Fruit fly (Drosophila melanogaster) whole organism, embryonic: ENCODE data around the gene Usp8.

Source experiments
- ATbp ChIP-seq: fragments of 200-800 bp; sonication (Bioruptor generic); optimal IDR thresholded peaks from 2 replicates; lab custom pipeline; 2017; ENCODE audit warnings: missing biosample characterization, mild to moderate bottlenecking, missing genetic modification characterization, missing genetic modification reagents
- Aef1 ChIP-seq: fragments of 200-800 bp; sonication (Bioruptor generic); IDR thresholded peaks from 3 replicates; pipeline ENCODE4 v1.3.6; 2022; ENCODE audit warnings: missing biosample characterization, missing genetic modification characterization
- Awh ChIP-seq: fragments of 200-800 bp; sonication (Bioruptor generic); IDR thresholded peaks from 2 replicates; pipeline ENCODE4, ENCODE4 v1.3.6; 2022; ENCODE audit warnings: missing biosample characterization, missing genetic modification characterization
- CG10274 ChIP-seq: fragments of 200-800 bp; sonication (Bioruptor generic); optimal IDR thresholded peaks from 3 replicates; lab custom pipeline; 2017; ENCODE audit warnings: missing biosample characterization, mild to moderate bottlenecking, missing genetic modification characterization
- CG11085 ChIP-seq: fragments of 200-800 bp; sonication (Bioruptor generic); IDR thresholded peaks from 2 replicates; pipeline ENCODE4 v1.3.6; 2022; ENCODE audit warnings: missing biosample characterization, missing genetic modification characterization
- CG11504 ChIP-seq: fragments of 200-800 bp; sonication (Bioruptor generic); optimal IDR thresholded peaks from 3 replicates; lab custom pipeline; 2019; ENCODE audit warnings: missing biosample characterization, mild to moderate bottlenecking, missing genetic modification characterization, moderate library complexity
- CG12942 ChIP-seq: fragments of 200-800 bp; sonication (Bioruptor generic); optimal IDR thresholded peaks from 3 replicates; lab custom pipeline; 2016; ENCODE audit warnings: missing biosample characterization, missing genetic modification characterization
- CG13296 ChIP-seq: fragments of 200-800 bp; sonication (Bioruptor generic); optimal IDR thresholded peaks from 3 replicates; lab custom pipeline; 2018; ENCODE audit warnings: missing biosample characterization, mild to moderate bottlenecking, missing genetic modification characterization
- CG14441 ChIP-seq: fragments of 200-800 bp; sonication (Bioruptor generic); IDR thresholded peaks from 2 replicates; pipeline ENCODE4 v1.3.6; 2022; ENCODE audit warnings: missing biosample characterization, missing genetic modification characterization
- CG14860 ChIP-seq: fragments of 200-800 bp; sonication (Bioruptor generic); IDR thresholded peaks from 3 replicates; pipeline ENCODE4 v1.3.6; 2022; ENCODE audit warnings: missing biosample characterization, missing genetic modification characterization; ENCODE audit not compliant: partially characterized antibody
- CG15073 ChIP-seq: fragments of 200-800 bp; sonication (Bioruptor generic); optimal IDR thresholded peaks from 2 replicates; lab custom pipeline; 2016; ENCODE audit warnings: missing biosample characterization, missing genetic modification characterization
- CG17328 ChIP-seq: fragments of 200-800 bp; sonication (Bioruptor generic); IDR thresholded peaks from 2 replicates; pipeline ENCODE4 v1.3.6; 2022; ENCODE audit warnings: missing biosample characterization, missing genetic modification characterization
- CG3065 ChIP-seq: fragments of 200-800 bp; sonication (Bioruptor generic); optimal IDR thresholded peaks from 2 replicates; lab custom pipeline; 2016; ENCODE audit warnings: missing biosample characterization, missing genetic modification characterization
- CG31388 ChIP-seq: fragments of 200-800 bp; sonication (Bioruptor generic); optimal IDR thresholded peaks from 2 replicates; lab custom pipeline; 2016; ENCODE audit warnings: missing biosample characterization, missing genetic modification characterization
- CG3407 ChIP-seq: fragments of 200-800 bp; sonication (Bioruptor generic); optimal IDR thresholded peaks from 2 replicates; lab custom pipeline; 2018; ENCODE audit warnings: missing biosample characterization, mild to moderate bottlenecking, missing genetic modification characterization
- CG4328 ChIP-seq: fragments of 200-800 bp; sonication (Bioruptor generic); optimal IDR thresholded peaks from 3 replicates; lab custom pipeline; 2017; ENCODE audit warnings: missing biosample characterization, missing genetic modification reagents, missing genetic modification characterization
- CG6813 ChIP-seq: fragments of 200-800 bp; sonication (Bioruptor generic); optimal IDR thresholded peaks from 2 replicates; lab custom pipeline; 2017; ENCODE audit warnings: missing biosample characterization, missing genetic modification characterization, mild to moderate bottlenecking, moderate library complexity, missing genetic modification reagents
- CG8359 ChIP-seq: fragments of 200-800 bp; sonication (Bioruptor generic); optimal IDR thresholded peaks from 2 replicates; lab custom pipeline; 2017; ENCODE audit warnings: missing biosample characterization, mild to moderate bottlenecking, missing genetic modification characterization, borderline replicate concordance
- CHES-1-like ChIP-seq: fragments of 200-800 bp; sonication (Bioruptor generic); optimal IDR thresholded peaks from 2 replicates; lab custom pipeline; 2016; ENCODE audit warnings: missing biosample characterization, missing genetic modification characterization
- Dbx ChIP-seq: fragments of 200-800 bp; sonication (Bioruptor generic); IDR thresholded peaks from 3 replicates; pipeline ENCODE4 v1.3.6; 2022; ENCODE audit warnings: missing biosample characterization, missing genetic modification characterization
- Doc3 ChIP-seq: fragments of 200-800 bp; sonication (Bioruptor generic); IDR thresholded peaks from 3 replicates; pipeline ENCODE4 v1.3.6; 2022; ENCODE audit warnings: missing biosample characterization, missing genetic modification characterization; ENCODE audit not compliant: partially characterized antibody
- HLH54F ChIP-seq: fragments of 200-800 bp; sonication (Bioruptor generic); optimal IDR thresholded peaks from 3 replicates; lab custom pipeline; 2016; ENCODE audit warnings: missing biosample characterization, missing genetic modification characterization
- Hr3 ChIP-seq: fragments of 200-800 bp; sonication (Bioruptor generic); optimal IDR thresholded peaks from 3 replicates; lab custom pipeline; 2016; ENCODE audit warnings: missing biosample characterization, missing genetic modification characterization
- Myb ChIP-seq: fragments of 200-800 bp; sonication (Bioruptor generic); optimal IDR thresholded peaks from 2 replicates; lab custom pipeline; 2016; ENCODE audit warnings: missing biosample characterization, missing genetic modification characterization
- Nf-YA ChIP-seq: fragments of 200-800 bp; sonication (Bioruptor generic); IDR thresholded peaks from 2 replicates; pipeline ENCODE4 v1.3.6; 2022; ENCODE audit warnings: missing biosample characterization, missing genetic modification characterization
- Sry-δ ChIP-seq: fragments of 200-800 bp; sonication (Bioruptor generic); optimal IDR thresholded peaks from 2 replicates; lab custom pipeline; 2016; ENCODE audit warnings: missing biosample characterization, missing genetic modification characterization
- Ssrp ChIP-seq: fragments of 200-800 bp; sonication (Bioruptor generic); optimal IDR thresholded peaks from 2 replicates; lab custom pipeline; 2018; ENCODE audit warnings: missing biosample characterization, mild to moderate bottlenecking, missing genetic modification characterization, moderate library complexity
- Taf1 ChIP-seq: fragments of 200-800 bp; sonication (Bioruptor generic); IDR thresholded peaks from 2 replicates; pipeline ENCODE4 v1.3.6; 2022; ENCODE audit warnings: missing biosample characterization, missing genetic modification characterization
- ash1 ChIP-seq: fragments of 200-800 bp; sonication (Bioruptor generic); optimal IDR thresholded peaks from 2 replicates; lab custom pipeline; 2018; ENCODE audit warnings: missing biosample characterization, mild to moderate bottlenecking, missing genetic modification characterization
- ato ChIP-seq: fragments of 200-800 bp; sonication (Bioruptor generic); IDR thresholded peaks from 2 replicates; pipeline ENCODE4 v1.3.6; 2022; ENCODE audit warnings: missing biosample characterization, missing genetic modification characterization; ENCODE audit not compliant: partially characterized antibody
- az2 ChIP-seq: fragments of 200-800 bp; sonication (Bioruptor generic); optimal IDR thresholded peaks from 3 replicates; lab custom pipeline; 2016; ENCODE audit warnings: missing biosample characterization, missing genetic modification characterization
- cg ChIP-seq: fragments of 200-800 bp; sonication (Bioruptor generic); optimal IDR thresholded peaks from 3 replicates; lab custom pipeline; 2019; ENCODE audit warnings: missing biosample characterization, mild to moderate bottlenecking, missing genetic modification characterization, moderate library complexity
- chinmo ChIP-seq: fragments of 200-800 bp; sonication (Bioruptor generic); IDR thresholded peaks from 4 replicates; pipeline ENCODE4 v1.3.6; 2022; ENCODE audit warnings: missing biosample characterization, missing genetic modification characterization; ENCODE audit not compliant: partially characterized antibody
- gem ChIP-seq: fragments of 200-800 bp; sonication (Bioruptor generic); optimal IDR thresholded peaks from 2 replicates; lab custom pipeline; 2019; ENCODE audit warnings: missing biosample characterization, mild to moderate bottlenecking, missing genetic modification characterization, moderate library complexity
- grau ChIP-seq: fragments of 200-800 bp; optimal IDR thresholded peaks from 3 replicates; lab custom pipeline; 2019; ENCODE audit warnings: missing biosample characterization, mild to moderate bottlenecking, missing genetic modification characterization, moderate library complexity
- gsb ChIP-seq: fragments of 200-800 bp; sonication (Bioruptor generic); IDR thresholded peaks from 2 replicates; pipeline ENCODE4 v1.3.6; 2022; ENCODE audit warnings: missing biosample characterization, missing genetic modification characterization
- hkb ChIP-seq, 2 experiments: fragments of 200-800 bp in 1 of 2; fragments of >200 bp in 1 of 2; sonication (Bioruptor generic) in 1 of 2; IDR thresholded peaks in 1 of 2; optimal IDR thresholded peaks in 1 of 2; 2 replicates each; pipeline versions ENCODE4 v1.3.6 to Lab custom; 2017 to 2022; ENCODE audit warnings: missing biosample characterization in 1 of 2, missing genetic modification characterization in 1 of 2
- kah ChIP-seq: fragments of 200-800 bp; sonication (Bioruptor generic); optimal IDR thresholded peaks from 2 replicates; lab custom pipeline; 2018; ENCODE audit warnings: missing biosample characterization, mild to moderate bottlenecking, missing genetic modification characterization
- kay ChIP-seq: fragments of 200-800 bp; sonication (Bioruptor generic); optimal IDR thresholded peaks from 2 replicates; lab custom pipeline; 2016; ENCODE audit warnings: missing biosample characterization, missing genetic modification characterization
- maf-S ChIP-seq: fragments of 200-800 bp; sonication (Bioruptor generic); optimal IDR thresholded peaks from 2 replicates; lab custom pipeline; 2016; ENCODE audit warnings: missing biosample characterization, missing genetic modification characterization
- mld ChIP-seq: fragments of 200-800 bp; sonication (Bioruptor generic); IDR thresholded peaks from 3 replicates; pipeline ENCODE4 v1.3.6; 2022; ENCODE audit warnings: missing biosample characterization, missing genetic modification characterization; ENCODE audit not compliant: partially characterized antibody
- nau ChIP-seq: fragments of 200-800 bp; sonication (Bioruptor generic); optimal IDR thresholded peaks from 3 replicates; lab custom pipeline; 2017; ENCODE audit warnings: missing biosample characterization, mild to moderate bottlenecking, missing genetic modification characterization, missing genetic modification reagents
- run ChIP-seq: fragments of 200-800 bp; sonication (Bioruptor generic); optimal IDR thresholded peaks from 3 replicates; lab custom pipeline; 2018; ENCODE audit warnings: missing biosample characterization, mild to moderate bottlenecking, missing genetic modification characterization
- sug ChIP-seq: fragments of 200-800 bp; optimal IDR thresholded peaks from 2 replicates; lab custom pipeline; 2019; ENCODE audit warnings: missing biosample characterization, mild to moderate bottlenecking, missing genetic modification characterization, moderate library complexity
- tap ChIP-seq: fragments of 200-800 bp; optimal IDR thresholded peaks from 3 replicates; lab custom pipeline; 2019; ENCODE audit warnings: missing biosample characterization, mild to moderate bottlenecking, missing genetic modification characterization, moderate library complexity
- tgo ChIP-seq: fragments of 200-800 bp; sonication (Bioruptor generic); IDR thresholded peaks from 3 replicates; pipeline ENCODE4 v1.3.6; 2022; ENCODE audit warnings: missing biosample characterization, missing genetic modification characterization
- trem ChIP-seq: fragments of 200-800 bp; optimal IDR thresholded peaks from 3 replicates; lab custom pipeline; 2019; ENCODE audit warnings: missing biosample characterization, mild to moderate bottlenecking, missing genetic modification characterization, moderate library complexity
- wor ChIP-seq: fragments of 200-800 bp; sonication (Bioruptor generic); IDR thresholded peaks from 2 replicates; pipeline ENCODE4 v1.3.6; 2022; ENCODE audit warnings: missing biosample characterization, missing genetic modification characterization

The Usp8 gene

dm6 chr3R:21151090-21151870 is 17.2 kb downstream of the Usp8 start (continued):
- no peak for TF ChIP-seq kah
- no peak for TF ChIP-seq Doc3 (GFP tag; lab: Robert Waterston, UW)
- peak; percentile 65 for TF ChIP-seq CG11504
- no peak for TF ChIP-seq Sry-δ (GFP tag; lab: Kevin White, UChicago)
- peak; percentile 2 for TF ChIP-seq Myb (GFP tag; lab: Kevin White, UChicago)
- TF ChIP-seq Awh (GFP tag; lab: Robert Waterston, UW), result no peak
- peak; percentile 25 for TF ChIP-seq HLH54F (GFP tag; lab: Kevin White, UChicago)
- TF ChIP-seq gsb, result no peak
- peak; percentile 70 for TF ChIP-seq Dbx (GFP tag; lab: Robert Waterston, UW)
- TF ChIP-seq grau, result peak; percentile 76
- no peak for TF ChIP-seq run (tag; lab: Kevin White, UChicago)
- TF ChIP-seq az2, result peak; percentile 37
- TF ChIP-seq CG12942 (GFP tag; lab: Kevin White, UChicago), result peak; percentile 33
- peak; percentile 2 for TF ChIP-seq maf-S (GFP tag; lab: Kevin White, UChicago)
- TF ChIP-seq tgo, result peak; percentile 62; the same call in 2 of the 3 replicates
- TF ChIP-seq CG6813 (GFP tag; lab: Kevin White, UChicago), result no peak
- no peak for TF ChIP-seq hkb (optimal IDR thresholded peaks at IDR 0.05; lab: Kevin White, UChicago)
- peak; percentile 76 for TF ChIP-seq hkb (GFP tag; IDR thresholded peaks at IDR 0.05; lab: Robert Waterston, UW)
- TF ChIP-seq CG4328 (GFP tag; lab: Kevin White, UChicago), result no peak
- TF ChIP-seq CG3407 (GFP tag; lab: Kevin White, UChicago), result no peak
- no peak for TF ChIP-seq CG10274 (GFP tag; lab: Kevin White, UChicago)
- TF ChIP-seq CG15073, result no peak
- TF ChIP-seq kay (GFP tag; lab: Kevin White, UChicago), result no peak
- peak; percentile 44 for TF ChIP-seq CG13296 (GFP tag; lab: Kevin White, UChicago)
- peak; percentile 28 for TF ChIP-seq nau (GFP tag; lab: Kevin White, UChicago)
- TF ChIP-seq CG14860 (GFP tag; lab: Robert Waterston, UW), result no peak
- TF ChIP-seq mld (GFP tag; lab: Robert Waterston, UW), result no peak
- TF ChIP-seq CG17328, result peak; percentile 66
- no peak for TF ChIP-seq CHES-1-like (GFP tag; lab: Kevin White, UChicago)
- 0 out of 2 replicates have a peak, but pooled peaks have one; percentile 41 for TF ChIP-seq CG14441 (GFP tag; lab: Robert Waterston, UW)
- TF ChIP-seq sug (tag; lab: Kevin White, UChicago), result no peak
- TF ChIP-seq CG11085 (GFP tag; lab: Robert Waterston, UW), result 0 out of 2 replicates have a peak, but pooled peaks have one; percentile 14
- no peak for TF ChIP-seq CG8359 (GFP tag; lab: Kevin White, UChicago)
- no peak for TF ChIP-seq ATbp (GFP tag; lab: Kevin White, UChicago)
- TF ChIP-seq Nf-YA, result no peak
- TF ChIP-seq CG3065 (GFP tag; lab: Kevin White, UChicago), result no peak
- TF ChIP-seq Hr3 (GFP tag; lab: Kevin White, UChicago), result peak; percentile 34
- TF ChIP-seq Ssrp (tag; lab: Kevin White, UChicago), result peak; percentile 51
- peak; percentile 72 for TF ChIP-seq gem
- TF ChIP-seq trem, result no peak
- TF ChIP-seq tap (tag; lab: Kevin White, UChicago), result peak; percentile 44
- TF ChIP-seq ash1 (GFP tag; lab: Kevin White, UChicago), result no peak
- no peak for TF ChIP-seq ato
- TF ChIP-seq wor, result no peak
- peak; percentile 44; the same call in 1 of the 3 replicates for TF ChIP-seq Aef1 (GFP tag; lab: Robert Waterston, UW)
- no peak for TF ChIP-seq cg (GFP tag; lab: Kevin White, UChicago)
- TF ChIP-seq CG31388 (GFP tag; lab: Kevin White, UChicago), result no peak
- 0 out of 2 replicates have a peak, but pooled peaks have one; percentile 46 for TF ChIP-seq Taf1 (GFP tag; lab: Robert Waterston, UW)
- TF ChIP-seq chinmo, result peak; percentile 86; the same call in 2 of the 4 replicates
